Worm (Caenorhabditis elegans) whole organism, early embryonic: ENCODE results near the gene ceh-22.

Experiments
- ama-1 ChIP-seq: fragments of 150-350 bp; optimal IDR thresholded peaks from 2 replicates; lab custom pipeline; 2014
- ceh-13 ChIP-seq: fragments of 200-800 bp; sonication (Bioruptor generic); optimal IDR thresholded peaks from 2 replicates; lab custom pipeline; 2018; ENCODE audit warnings: mild to moderate bottlenecking, missing genetic modification characterization, missing compliant biosample characterization
- flt-1 ChIP-seq: fragments of 200-800 bp; sonication (Bioruptor generic); IDR thresholded peaks from 2 replicates; pipeline ENCODE4 v1.3.6; 2022; ENCODE audit warnings: missing genetic modification characterization, missing compliant biosample characterization
- tbx-37 ChIP-seq: fragments of 200-800 bp; sonication (Bioruptor generic); conservative IDR thresholded peaks from 2 replicates; pipeline ENCODE4 v1.3.6; 2022; ENCODE audit warnings: missing genetic modification reagents, missing genetic modification characterization, missing compliant biosample characterization

ce11 chrV:10715158-10716152 is 43.7 kb downstream of the ceh-22 start:
- TF ChIP-seq flt-1 = no peak
- TF ChIP-seq ama-1 (lab: Kevin White, UChicago) = no peak
- no peak for TF ChIP-seq ceh-13 (GFP tag; lab: Kevin White, UChicago)
- no peak for TF ChIP-seq tbx-37
